Worm (Caenorhabditis elegans) whole organism, L1 larva: Measurements from ENCODE around the gene hrpf-2.

Experiments used
- C04F5.9 ChIP-seq: sonication (generic microtip); optimal IDR thresholded peaks from 2 replicates; lab custom pipeline; 2016; ENCODE audit warnings: missing genetic modification characterization, missing compliant biosample characterization
- C16A3.4 ChIP-seq: fragments of 150-350 bp; optimal IDR thresholded peaks from 2 replicates; lab custom pipeline; 2014; ENCODE audit warnings: missing biosample characterization, missing genetic modification characterization
- F16B12.6 ChIP-seq: fragments of 150-350 bp; optimal IDR thresholded peaks from 2 replicates; lab custom pipeline; 2014; ENCODE audit warnings: missing biosample characterization, missing genetic modification characterization
- aha-1 ChIP-seq: fragments of 150-350 bp; optimal IDR thresholded peaks from 2 replicates; lab custom pipeline; 2014; ENCODE audit warnings: missing biosample characterization, missing genetic modification characterization
- alr-1 ChIP-seq: fragments of 200-800 bp; sonication (Bioruptor generic); optimal IDR thresholded peaks from 2 replicates; lab custom pipeline; 2018; ENCODE audit warnings: borderline replicate concordance, mild to moderate bottlenecking, missing genetic modification characterization, missing compliant biosample characterization
- aly-2 ChIP-seq: fragments of 150-350 bp; optimal IDR thresholded peaks from 2 replicates; lab custom pipeline; 2014; ENCODE audit warnings: missing biosample characterization, missing genetic modification characterization
- ama-1 ChIP-seq: fragments of 150-350 bp; optimal IDR thresholded peaks from 2 replicates; lab custom pipeline; 2014
- blmp-1 ChIP-seq: fragments of 150-350 bp; optimal IDR thresholded peaks from 2 replicates; lab custom pipeline; 2014; ENCODE audit warnings: missing biosample characterization, missing genetic modification characterization
- ceh-63 ChIP-seq: fragments of 200-800 bp; sonication (Bioruptor generic); optimal IDR thresholded peaks from 2 replicates; lab custom pipeline; 2018; ENCODE audit warnings: mild to moderate bottlenecking, missing genetic modification characterization, missing compliant biosample characterization
- ceh-82 ChIP-seq, 3 experiments: fragments of 150-350 bp in 1 of 3; sonication (generic microtip) in 2 of 3; optimal IDR thresholded peaks; 2 replicates each; lab custom pipeline; 2014 to 2017; ENCODE audit warnings: missing biosample characterization in 3 of 3, missing genetic modification characterization in 3 of 3
- ceh-88 ChIP-seq: fragments of 200-800 bp; sonication (Bioruptor generic); IDR thresholded peaks from 2 replicates; pipeline ENCODE4 v1.3.6; 2022; ENCODE audit warnings: missing genetic modification characterization, missing compliant biosample characterization
- ceh-90 ChIP-seq: sonication (generic microtip); optimal IDR thresholded peaks from 2 replicates; lab custom pipeline; 2016; ENCODE audit warnings: missing genetic modification characterization, missing compliant biosample characterization
- dpl-1 ChIP-seq, 3 experiments: fragments of 150-350 bp in 2 of 3; sonication (generic microtip) in 1 of 3; optimal IDR thresholded peaks; 2 replicates each; lab custom pipeline; 2014 to 2017; ENCODE audit warnings: missing biosample characterization in 3 of 3, missing genetic modification characterization in 3 of 3, missing genetic modification reagents in 3 of 3
- dsc-1 ChIP-seq: sonication (generic microtip); optimal IDR thresholded peaks from 2 replicates; lab custom pipeline; 2016; ENCODE audit warnings: mild to moderate bottlenecking, missing genetic modification characterization, missing compliant biosample characterization
- efl-1 ChIP-seq, 4 experiments: fragments of 150-350 bp; optimal IDR thresholded peaks in 3 of 4; peaks in 1 of 4; 1 replicate in 1 of 4; 2 replicates in 3 of 4; lab custom pipeline; 2014; ENCODE audit warnings: missing biosample characterization in 2 of 4, missing genetic modification characterization in 2 of 4, missing genetic modification reagents in 2 of 4
- egl-13 ChIP-seq: sonication (generic microtip); optimal IDR thresholded peaks from 2 replicates; lab custom pipeline; 2016; ENCODE audit warnings: missing genotype, missing genetic modification reagents, missing genetic modification characterization, missing compliant biosample characterization
- elt-2 ChIP-seq: sonication (generic microtip); optimal IDR thresholded peaks from 2 replicates; lab custom pipeline; 2016; ENCODE audit warnings: missing genetic modification characterization, mild to moderate bottlenecking, inconsistent platforms, missing compliant biosample characterization, missing genetic modification reagents
- elt-3 ChIP-seq, 6 experiments: fragments of 150-350 bp in 1 of 6; sonication (generic microtip); optimal IDR thresholded peaks; 2 replicates each; lab custom pipeline; 2017 to 2018; ENCODE audit warnings: missing biosample characterization in 6 of 6, missing genetic modification characterization in 6 of 6, inconsistent platforms in 1 of 6
- fos-1 ChIP-seq: fragments of 150-350 bp; optimal IDR thresholded peaks from 2 replicates; lab custom pipeline; 2014; ENCODE audit warnings: missing biosample characterization, missing genetic modification characterization
- hpl-2 ChIP-seq: fragments of 150-350 bp; optimal IDR thresholded peaks from 2 replicates; lab custom pipeline; 2014; ENCODE audit warnings: missing biosample characterization, missing genetic modification reagents, missing genetic modification characterization
- irx-1 ChIP-seq: sonication (generic microtip); optimal IDR thresholded peaks from 2 replicates; lab custom pipeline; 2016; ENCODE audit warnings: missing genetic modification characterization, missing compliant biosample characterization
- isw-1 ChIP-seq: fragments of 200-800 bp; sonication (Bioruptor generic); IDR thresholded peaks from 2 replicates; pipeline ENCODE4 v1.3.6; 2022; ENCODE audit warnings: missing genetic modification characterization, missing compliant biosample characterization
- jun-1 ChIP-seq: fragments of 150-350 bp; optimal IDR thresholded peaks from 2 replicates; lab custom pipeline; 2014; ENCODE audit warnings: missing biosample characterization, missing genetic modification reagents, missing genetic modification characterization
- lin-13 ChIP-seq: fragments of 150-350 bp; optimal IDR thresholded peaks from 2 replicates; lab custom pipeline; 2014; ENCODE audit warnings: missing biosample characterization, missing genetic modification reagents, missing genetic modification characterization
- lin-14 ChIP-seq: fragments of 200-800 bp; sonication (Bioruptor generic); optimal IDR thresholded peaks from 2 replicates; lab custom pipeline; 2018; ENCODE audit warnings: mild to moderate bottlenecking, missing genetic modification characterization, moderate library complexity, missing compliant biosample characterization
- lin-15B ChIP-seq: fragments of 150-350 bp; sonication (generic microtip); optimal IDR thresholded peaks from 3 replicates; lab custom pipeline; 2014; ENCODE audit warnings: missing biosample characterization, missing genetic modification characterization
- lin-35 ChIP-seq, 2 experiments: fragments of 150-350 bp; optimal IDR thresholded peaks; 2 replicates each; lab custom pipeline; 2014; ENCODE audit warnings: missing biosample characterization in 2 of 2, missing genetic modification characterization in 2 of 2, missing genetic modification reagents in 2 of 2
- lin-39 ChIP-seq: fragments of 150-350 bp; optimal IDR thresholded peaks from 2 replicates; lab custom pipeline; 2014; ENCODE audit warnings: missing biosample characterization, missing genetic modification reagents, missing genetic modification characterization
- lir-3 ChIP-seq: sonication (generic microtip); optimal IDR thresholded peaks from 2 replicates; lab custom pipeline; 2016; ENCODE audit warnings: mild to moderate bottlenecking, missing genetic modification characterization, moderate library complexity, missing compliant biosample characterization; ENCODE audit not compliant: poor library complexity
- lsy-2 ChIP-seq, 2 experiments: fragments of 150-350 bp; optimal IDR thresholded peaks; 2 replicates each; lab custom pipeline; 2014; ENCODE audit warnings: missing biosample characterization in 2 of 2, missing genetic modification characterization in 2 of 2
- mdl-1 ChIP-seq, 2 experiments: fragments of 150-350 bp; optimal IDR thresholded peaks; 2 replicates each; lab custom pipeline; 2014 to 2017; ENCODE audit warnings: missing biosample characterization in 2 of 2, missing genetic modification characterization in 2 of 2, inconsistent platforms in 1 of 2
- mep-1 ChIP-seq: fragments of 150-350 bp; optimal IDR thresholded peaks from 2 replicates; lab custom pipeline; 2014; ENCODE audit warnings: missing biosample characterization, missing genetic modification characterization
- nhr-12 ChIP-seq: sonication (generic microtip); optimal IDR thresholded peaks from 2 replicates; lab custom pipeline; 2017; ENCODE audit warnings: missing biosample characterization, missing genetic modification characterization
- nhr-19 ChIP-seq: fragments of 200-800 bp; sonication (Bioruptor generic); conservative IDR thresholded peaks from 2 replicates; pipeline ENCODE4 v1.3.6; 2022; ENCODE audit warnings: missing genetic modification characterization, missing compliant biosample characterization
- nhr-20 ChIP-seq: sonication (generic microtip); optimal IDR thresholded peaks from 2 replicates; lab custom pipeline; 2016; ENCODE audit warnings: mild to moderate bottlenecking, missing genetic modification characterization, missing compliant biosample characterization
- nhr-47 ChIP-seq: sonication (generic microtip); optimal IDR thresholded peaks from 2 replicates; lab custom pipeline; 2016; ENCODE audit warnings: mild to moderate bottlenecking, missing genetic modification characterization, moderate library complexity, missing compliant biosample characterization
- nhr-71 ChIP-seq: sonication (generic microtip); optimal IDR thresholded peaks from 2 replicates; lab custom pipeline; 2016; ENCODE audit warnings: mild to moderate bottlenecking, missing genetic modification characterization, moderate library complexity, missing compliant biosample characterization
- nhr-77 ChIP-seq: fragments of 150-350 bp; optimal IDR thresholded peaks from 2 replicates; lab custom pipeline; 2014; ENCODE audit warnings: missing biosample characterization, missing genetic modification characterization
- nhr-90 ChIP-seq: sonication (generic microtip); optimal IDR thresholded peaks from 2 replicates; lab custom pipeline; 2016; ENCODE audit warnings: mild to moderate bottlenecking, missing genetic modification characterization, missing compliant biosample characterization; ENCODE audit not compliant: poor library complexity
- rnt-1 ChIP-seq: sonication (generic microtip); optimal IDR thresholded peaks from 2 replicates; lab custom pipeline; 2016; ENCODE audit warnings: mild to moderate bottlenecking, missing genetic modification characterization, moderate library complexity, missing compliant biosample characterization
- skn-1 ChIP-seq: fragments of 150-350 bp; optimal IDR thresholded peaks from 2 replicates; lab custom pipeline; 2014; ENCODE audit warnings: missing biosample characterization, missing genetic modification characterization
- snpc-4 ChIP-seq: fragments of 150-350 bp; optimal IDR thresholded peaks from 2 replicates; lab custom pipeline; 2014; ENCODE audit warnings: missing biosample characterization, missing genetic modification characterization
- snu-23 ChIP-seq: sonication (generic microtip); optimal IDR thresholded peaks from 2 replicates; lab custom pipeline; 2016; ENCODE audit warnings: missing genetic modification characterization, missing compliant biosample characterization
- sox-4 ChIP-seq: sonication (generic microtip); optimal IDR thresholded peaks from 2 replicates; lab custom pipeline; 2016; ENCODE audit warnings: missing genetic modification characterization, missing compliant biosample characterization
- sup-37 ChIP-seq: fragments of 200-800 bp; sonication (Bioruptor generic); optimal IDR thresholded peaks from 2 replicates; lab custom pipeline; 2018; ENCODE audit warnings: mild to moderate bottlenecking, missing genetic modification characterization, missing compliant biosample characterization
- swsn-7 ChIP-seq: sonication (generic microtip); optimal IDR thresholded peaks from 2 replicates; lab custom pipeline; 2016; ENCODE audit warnings: missing genetic modification characterization, missing compliant biosample characterization
- tbx-2 ChIP-seq: sonication (generic microtip); optimal IDR thresholded peaks from 2 replicates; lab custom pipeline; 2016; ENCODE audit warnings: missing genetic modification characterization, missing compliant biosample characterization
- unc-62 ChIP-seq: fragments of 150-350 bp; optimal IDR thresholded peaks from 2 replicates; lab custom pipeline; 2014; ENCODE audit warnings: missing biosample characterization, missing genetic modification reagents, missing genetic modification characterization
- unc-86 ChIP-seq: sonication (generic microtip); optimal IDR thresholded peaks from 2 replicates; lab custom pipeline; 2016; ENCODE audit warnings: missing genetic modification characterization, missing compliant biosample characterization
- xbp-1 ChIP-seq: sonication (generic microtip); optimal IDR thresholded peaks from 2 replicates; lab custom pipeline; 2016; ENCODE audit warnings: missing genetic modification characterization, missing compliant biosample characterization
- zag-1 ChIP-seq: fragments of 150-350 bp; optimal IDR thresholded peaks from 2 replicates; lab custom pipeline; 2014; ENCODE audit warnings: missing biosample characterization, missing genetic modification characterization
- ztf-11 ChIP-seq, 2 experiments: sonication (generic microtip); optimal IDR thresholded peaks; 2 replicates each; lab custom pipeline; 2016 to 2017; ENCODE audit warnings: missing genetic modification characterization in 2 of 2, missing biosample characterization in 1 of 2, missing compliant biosample characterization in 1 of 2

The hrpf-2 gene

DNA sequence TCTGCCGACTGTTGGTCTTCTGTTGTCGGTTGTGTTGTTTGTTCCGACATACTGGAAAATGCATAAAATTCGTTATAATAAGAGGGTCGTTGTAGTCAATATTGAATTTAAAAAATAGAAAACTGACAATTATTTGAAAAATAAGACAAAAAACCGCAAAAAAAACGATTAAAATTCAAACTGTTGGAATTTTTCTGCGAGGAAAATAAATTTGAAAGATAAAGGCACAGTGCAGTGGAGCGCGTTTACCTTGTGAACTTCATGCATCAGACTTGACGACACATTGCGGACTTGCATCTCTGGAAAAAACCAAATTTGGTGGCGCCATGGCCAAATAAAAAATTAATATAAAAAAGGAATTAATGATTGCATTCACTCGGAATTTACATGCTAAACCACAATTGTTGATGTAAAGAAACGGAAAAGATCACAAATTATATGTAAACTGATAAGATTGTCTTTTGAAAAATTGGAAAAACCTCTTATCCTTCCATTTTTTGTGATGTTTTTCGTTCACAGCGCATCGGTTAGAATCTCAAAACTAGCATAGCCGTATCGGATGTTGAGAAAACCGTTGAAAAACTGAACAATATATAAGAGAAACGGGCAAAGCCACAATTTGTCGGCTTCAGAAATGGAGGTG is at the start of gene hrpf-2, which contains the start of gene bli-6:
TSS of gene hrpf-2 (minus strand) at position 51 of the 643 bp plus-strand sequence.
TSS of gene bli-6 (plus strand) at position 593 of the 643 bp plus-strand sequence.
- TF ChIP-seq ama-1 (lab: Kevin White, UChicago) = no peak
- peak in 1 of 2 experiments; percentile 31 for TF ChIP-seq ztf-11 (tag; optimal IDR thresholded peaks at IDR 0.05; lab: Kevin White, UChicago)
- TF ChIP-seq aha-1 (tag; lab: Kevin White, UChicago) = no peak
- peak; percentile 74 for TF ChIP-seq lin-13 (GFP tag; lab: Kevin White, UChicago)
- peak; percentile 89 for TF ChIP-seq nhr-71 (tag; lab: Kevin White, UChicago)
- TF ChIP-seq sup-37 (GFP tag; lab: Kevin White, UChicago) = no peak
- TF ChIP-seq swsn-7 = peak; percentile 72
- peak; percentile 59 for TF ChIP-seq snpc-4 (tag; lab: Kevin White, UChicago)
- peak; percentile 84 for TF ChIP-seq C16A3.4
- peak; percentile 79 to 87 (median 86) for TF ChIP-seq dpl-1 (GFP tag; optimal IDR thresholded peaks at IDR 0.05; lab: Kevin White, UChicago)
- TF ChIP-seq hpl-2 (GFP tag; lab: Kevin White, UChicago) = no peak
- TF ChIP-seq jun-1 (tag; lab: Kevin White, UChicago) = peak; percentile 39
- TF ChIP-seq irx-1 (tag; lab: Kevin White, UChicago) = peak; percentile 55
- no peak for TF ChIP-seq nhr-12
- TF ChIP-seq ceh-88 = no peak
- TF ChIP-seq nhr-20 (tag; lab: Kevin White, UChicago) = peak; percentile 78
- TF ChIP-seq unc-86 (tag; lab: Kevin White, UChicago) = peak; percentile 77
- TF ChIP-seq aly-2 (tag; lab: Kevin White, UChicago) = no peak
- peak; percentile 58 for TF ChIP-seq nhr-77 (tag; lab: Kevin White, UChicago)
- TF ChIP-seq unc-62 = no peak
- TF ChIP-seq ceh-82 (tag; optimal IDR thresholded peaks at IDR 0.05; lab: Kevin White, UChicago) = peak; percentile 20 to 78 (median 46)
- TF ChIP-seq lin-14 (GFP tag; lab: Kevin White, UChicago) = peak; percentile 77
- peak; percentile 74 for TF ChIP-seq xbp-1 (tag; lab: Kevin White, UChicago)
- peak; percentile 93 for TF ChIP-seq lin-15B (tag; lab: Kevin White, UChicago)
- peak; percentile 30 for TF ChIP-seq lin-39 (tag; lab: Kevin White, UChicago)
- peak; percentile 95 for TF ChIP-seq F16B12.6 (tag; lab: Kevin White, UChicago)
- TF ChIP-seq blmp-1 (tag; lab: Kevin White, UChicago) = no peak
- TF ChIP-seq mep-1 (tag; lab: Kevin White, UChicago) = peak; percentile 92
- no peak for TF ChIP-seq ceh-90 (tag; lab: Kevin White, UChicago)
- TF ChIP-seq snu-23 (GFP tag; lab: Kevin White, UChicago) = peak; percentile 85
- TF ChIP-seq lir-3 (tag; lab: Kevin White, UChicago) = peak; percentile 57
- TF ChIP-seq efl-1 (optimal IDR thresholded peaks at IDR 0.05; lab: Kevin White, UChicago) = peak; percentile 87
- peak; percentile 83 to 98 for TF ChIP-seq efl-1 (GFP tag; optimal IDR thresholded peaks at IDR 0.05 in 1 of 2; lab: Kevin White, UChicago)
- TF ChIP-seq lsy-2 (tag; optimal IDR thresholded peaks at IDR 0.05; lab: Kevin White, UChicago) = peak; percentile 83 to 91
- TF ChIP-seq isw-1 (GFP tag; lab: Robert Waterston, UW) = peak; percentile 61
- peak; percentile 91 for TF ChIP-seq skn-1 (tag; lab: Kevin White, UChicago)
- TF ChIP-seq elt-2 (tag; lab: Kevin White, UChicago) = peak; percentile 18
- TF ChIP-seq alr-1 (tag; lab: Kevin White, UChicago) = no peak
- peak in 2 of 6 experiments; percentile 66 to 70 for TF ChIP-seq elt-3 (tag; optimal IDR thresholded peaks at IDR 0.05; lab: Kevin White, UChicago)
- peak; percentile 72 for TF ChIP-seq dsc-1 (tag; lab: Kevin White, UChicago)
- peak; percentile 14 for TF ChIP-seq fos-1
- peak; percentile 76 for TF ChIP-seq tbx-2 (tag; lab: Kevin White, UChicago)
- peak; percentile 82 for TF ChIP-seq rnt-1
- peak; percentile 72 for TF ChIP-seq nhr-19
- TF ChIP-seq mdl-1 (tag; optimal IDR thresholded peaks at IDR 0.05; lab: Kevin White, UChicago) = peak in 1 of 2 experiments; percentile 54
- peak; percentile 54 for TF ChIP-seq egl-13 (tag; lab: Kevin White, UChicago)
- no peak for TF ChIP-seq ceh-63
- peak; percentile 4 for TF ChIP-seq sox-4
- TF ChIP-seq zag-1 (tag; lab: Kevin White, UChicago) = no peak
- peak; percentile 53 for TF ChIP-seq C04F5.9
- peak; percentile 63 for TF ChIP-seq nhr-90
- TF ChIP-seq lin-35 (GFP tag; optimal IDR thresholded peaks at IDR 0.05; lab: Kevin White, UChicago) = peak; percentile 85 to 91
- TF ChIP-seq nhr-47 (tag; lab: Kevin White, UChicago) = peak; percentile 85
